Worm (Caenorhabditis elegans): ENCODE results near the gene T08D10.4.

Gene T08D10.4

DNA sequence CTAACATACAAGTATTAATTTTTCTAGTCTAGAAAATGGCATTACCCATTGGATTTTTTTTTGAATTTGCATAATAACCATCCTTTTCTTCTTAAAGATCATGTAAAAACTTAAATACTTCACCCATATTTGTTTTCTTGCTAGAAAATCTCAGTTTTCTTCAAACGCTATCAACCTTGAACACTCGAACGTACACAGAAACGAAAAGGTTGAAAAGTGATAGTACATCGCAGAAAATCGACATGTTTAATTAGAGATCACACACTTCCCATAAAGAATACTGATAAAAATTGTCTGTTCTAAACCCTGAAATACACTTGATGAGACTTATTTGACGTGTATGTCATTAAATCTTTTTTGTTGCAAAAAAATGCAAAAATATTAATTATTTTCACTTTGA lies 25.5 kb downstream of the T08D10.4 start, which contains the start of gene F55G7.4:
F55G7.4 (plus strand) TSS at position 301 of the 400 bp plus-strand sequence.
- TF ChIP-seq tra-4 (tag; optimal IDR thresholded peaks at IDR 0.05) (no peak), ets-7 (tag; optimal IDR thresholded peaks at IDR 0.05) (no peak), flt-1 (GFP tag; IDR thresholded peaks at IDR 0.05) (no peak), ceh-13 (GFP tag; optimal IDR thresholded peaks at IDR 0.05) (no peak), aly-1 (tag; optimal IDR thresholded peaks at IDR 0.05) (no peak)

DNA sequence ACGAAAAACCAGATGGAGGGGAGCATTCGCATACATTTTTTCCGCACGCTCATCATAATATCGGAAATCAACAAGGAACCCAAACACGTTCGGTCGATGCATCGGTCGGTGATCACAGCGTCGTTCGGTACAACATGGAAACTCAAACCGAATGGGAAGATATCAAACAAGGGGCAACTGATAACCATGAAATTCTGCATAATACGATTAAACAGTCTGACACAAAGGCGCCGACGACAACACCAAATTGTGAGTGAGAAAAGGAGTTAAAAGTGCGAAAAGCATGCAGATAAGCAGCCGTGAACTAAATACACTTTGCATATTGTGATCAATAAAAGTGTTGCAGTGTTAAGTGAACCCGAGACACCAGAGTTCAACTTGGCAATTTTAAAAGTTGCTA lies 27.9 kb downstream of the T08D10.4 start:
- TF ChIP-seq tbx-11 (GFP tag; IDR thresholded peaks at IDR 0.05): no peak
- TF ChIP-seq tra-4 (tag; optimal IDR thresholded peaks at IDR 0.05): no peak
- no peak for TF ChIP-seq aly-1 (tag; optimal IDR thresholded peaks at IDR 0.05)

- TF ChIP-seq sea-1 (GFP tag; conservative IDR thresholded peaks at IDR 0.05) (no peak), tra-4 (tag; optimal IDR thresholded peaks at IDR 0.05) (no peak), tbx-37 (GFP tag; conservative IDR thresholded peaks at IDR 0.05) (no peak), scrt-1 (GFP tag; IDR thresholded peaks at IDR 0.05) (no peak), pes-1 (GFP tag; IDR thresholded peaks at IDR 0.05) (no peak), B0310.2 (tag; optimal IDR thresholded peaks at IDR 0.05) (no peak), hmbx-1 (tag; optimal IDR thresholded peaks at IDR 0.05) (no peak), ceh-13 (GFP tag; optimal IDR thresholded peaks at IDR 0.05) (no peak), ama-1 (optimal IDR thresholded peaks at IDR 0.05) (no peak), aly-1 (tag; optimal IDR thresholded peaks at IDR 0.05) (no peak), F13C5.2 (tag; optimal IDR thresholded peaks at IDR 0.05) (no peak), flt-1 (GFP tag; IDR thresholded peaks at IDR 0.05) (no peak), hmg-4 (GFP tag; optimal IDR thresholded peaks at IDR 0.05) (no peak), ets-7 (tag; optimal IDR thresholded peaks at IDR 0.05) (no peak), hnd-1 (tag; optimal IDR thresholded peaks at IDR 0.05) (no peak), tbx-11 (GFP tag; IDR thresholded peaks at IDR 0.05) (no peak)
These were observed 29.0 kb downstream of the T08D10.4 start, which contains the start of gene F55G7.1 for ce11 chrX:11924158-11924557. F55G7.1 (plus strand) TSS chrX:11924433.

DNA sequence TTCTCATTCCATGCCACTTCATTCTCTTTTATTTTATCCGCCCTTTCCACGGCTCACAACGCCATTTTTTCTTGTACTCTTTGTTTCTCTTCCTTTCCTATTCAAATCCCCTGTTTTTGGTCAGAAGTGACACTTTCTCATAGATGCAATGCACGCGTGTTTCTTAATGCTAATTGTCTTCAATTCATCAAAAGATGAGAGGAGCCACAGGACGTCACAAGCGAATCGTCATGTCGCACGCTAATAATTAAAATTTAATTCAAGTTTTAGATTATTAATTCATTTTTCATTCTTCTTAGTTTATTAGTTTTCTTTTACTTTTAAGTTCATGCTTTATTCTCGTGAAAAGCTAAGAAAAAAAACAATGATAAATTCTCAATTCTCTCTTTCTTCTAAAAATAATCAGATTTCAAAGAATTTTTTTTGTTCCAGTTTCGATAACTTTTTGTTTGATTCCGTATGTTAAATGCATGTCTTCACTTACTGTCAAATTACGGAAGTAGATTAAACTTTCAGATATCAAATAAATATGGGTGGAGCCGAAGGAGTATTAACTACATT lies 32.3 kb downstream of the T08D10.4 start, which contains the start of gene Y62H9A.14:
Y62H9A.14 (plus strand) TSS at position 511 of the 561 bp plus-strand sequence.
- TF ChIP-seq tbx-37 (GFP tag; conservative IDR thresholded peaks at IDR 0.05): no peak
- no peak for TF ChIP-seq hmg-4 (GFP tag; optimal IDR thresholded peaks at IDR 0.05)
- TF ChIP-seq hmbx-1 (tag; optimal IDR thresholded peaks at IDR 0.05): no peak
- no peak for TF ChIP-seq tbx-11 (GFP tag; IDR thresholded peaks at IDR 0.05)
- no peak for TF ChIP-seq tra-4 (tag; optimal IDR thresholded peaks at IDR 0.05)
- TF ChIP-seq aly-1 (tag; optimal IDR thresholded peaks at IDR 0.05): no peak
- TF ChIP-seq ceh-36 (tag; optimal IDR thresholded peaks at IDR 0.05): no peak
- TF ChIP-seq scrt-1 (GFP tag; IDR thresholded peaks at IDR 0.05): no peak
- no peak for TF ChIP-seq flt-1 (GFP tag; IDR thresholded peaks at IDR 0.05)
- TF ChIP-seq ets-7 (tag; optimal IDR thresholded peaks at IDR 0.05): no peak
- TF ChIP-seq F13C5.2 (tag; optimal IDR thresholded peaks at IDR 0.05): no peak

ce11 chrX:11917994-11918393 lies 35.1 kb downstream of the T08D10.4 start, which contains the start of gene Y62H9A.16:
Y62H9A.16 (plus strand) TSS chrX:11918294.
- TF ChIP-seq flt-1 (GFP tag; IDR thresholded peaks at IDR 0.05) (no peak), scrt-1 (GFP tag; IDR thresholded peaks at IDR 0.05) (no peak), hmg-4 (GFP tag; optimal IDR thresholded peaks at IDR 0.05) (no peak), ets-7 (tag; optimal IDR thresholded peaks at IDR 0.05) (no peak), ceh-13 (GFP tag; optimal IDR thresholded peaks at IDR 0.05) (no peak), sea-1 (GFP tag; conservative IDR thresholded peaks at IDR 0.05) (no peak), F13C5.2 (tag; optimal IDR thresholded peaks at IDR 0.05) (no peak), ceh-36 (tag; optimal IDR thresholded peaks at IDR 0.05) (no peak), tra-4 (tag; optimal IDR thresholded peaks at IDR 0.05) (no peak)

DNA sequence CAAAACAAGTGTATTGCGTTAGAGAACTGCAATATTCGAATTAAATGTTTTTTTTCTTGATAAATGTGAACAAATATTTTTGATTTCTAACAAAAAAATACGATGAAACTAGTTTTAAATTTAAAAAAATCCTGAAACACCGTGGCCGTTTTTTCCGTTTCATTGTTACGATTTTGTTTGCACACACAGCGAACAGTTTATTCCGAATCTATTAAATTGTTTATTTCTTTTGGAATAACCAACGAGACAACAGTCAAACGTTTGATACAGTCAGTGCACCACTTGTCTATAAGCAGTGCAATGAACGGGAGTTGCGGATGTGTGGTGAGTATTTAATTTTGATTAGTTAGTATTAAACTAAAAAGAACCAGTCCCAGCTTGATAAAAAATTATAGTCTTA lies 36.4 kb downstream of the T08D10.4 start, which contains the start of gene Y62H9A.13:
Y62H9A.13 (plus strand) TSS at position 301 of the 400 bp plus-strand sequence.
- TF ChIP-seq ceh-13 (GFP tag; optimal IDR thresholded peaks at IDR 0.05) (no peak), tra-4 (tag; optimal IDR thresholded peaks at IDR 0.05) (no peak), tbx-11 (GFP tag; IDR thresholded peaks at IDR 0.05) (no peak), ama-1 (optimal IDR thresholded peaks at IDR 0.05) (no peak), hmg-4 (GFP tag; optimal IDR thresholded peaks at IDR 0.05) (no peak), sea-1 (GFP tag; conservative IDR thresholded peaks at IDR 0.05) (no peak), pes-1 (GFP tag; IDR thresholded peaks at IDR 0.05) (no peak), hmbx-1 (tag; optimal IDR thresholded peaks at IDR 0.05) (no peak), ets-7 (tag; optimal IDR thresholded peaks at IDR 0.05) (no peak), F13C5.2 (tag; optimal IDR thresholded peaks at IDR 0.05) (no peak), B0310.2 (tag; optimal IDR thresholded peaks at IDR 0.05) (no peak), ceh-36 (tag; optimal IDR thresholded peaks at IDR 0.05) (no peak), hnd-1 (tag; optimal IDR thresholded peaks at IDR 0.05) (no peak), flt-1 (GFP tag; IDR thresholded peaks at IDR 0.05) (no peak)

DNA sequence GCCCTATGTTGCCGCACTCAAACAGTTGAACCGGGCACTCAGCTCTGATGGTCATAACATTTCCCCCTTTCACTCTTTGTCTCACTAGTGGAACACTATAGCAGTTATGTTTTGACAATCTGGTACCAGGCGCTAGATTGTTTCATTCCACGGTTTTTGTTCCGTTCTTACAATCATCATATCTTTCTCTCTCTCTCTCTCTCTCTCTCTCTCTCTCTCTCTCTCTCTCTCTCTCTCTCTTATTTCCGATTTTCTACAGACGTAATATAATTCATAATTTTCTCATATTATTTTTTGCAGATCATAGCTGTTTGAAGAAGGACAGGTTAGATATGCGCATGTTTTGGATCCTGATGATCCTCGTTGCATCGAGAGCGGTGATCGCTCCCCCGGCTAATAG lies 39.3 kb downstream of the T08D10.4 start, which contains the start of gene Y62H9A.12:
Y62H9A.12 (plus strand) TSS at position 301 of the 400 bp plus-strand sequence.
- TF ChIP-seq tra-4 (tag; optimal IDR thresholded peaks at IDR 0.05): no peak
- no peak for TF ChIP-seq flt-1 (GFP tag; IDR thresholded peaks at IDR 0.05)
- TF ChIP-seq F13C5.2 (tag; optimal IDR thresholded peaks at IDR 0.05): no peak
- TF ChIP-seq scrt-1 (GFP tag; IDR thresholded peaks at IDR 0.05): no peak
- TF ChIP-seq ets-7 (tag; optimal IDR thresholded peaks at IDR 0.05): no peak
- no peak for TF ChIP-seq sea-1 (GFP tag; conservative IDR thresholded peaks at IDR 0.05)
- no peak for TF ChIP-seq tbx-11 (GFP tag; IDR thresholded peaks at IDR 0.05)
- TF ChIP-seq tbx-37 (GFP tag; conservative IDR thresholded peaks at IDR 0.05): no peak
- TF ChIP-seq ama-1 (optimal IDR thresholded peaks at IDR 0.05): no peak
- TF ChIP-seq ceh-36 (tag; optimal IDR thresholded peaks at IDR 0.05): no peak
- TF ChIP-seq pes-1 (GFP tag; IDR thresholded peaks at IDR 0.05): no peak
- no peak for TF ChIP-seq hmg-4 (GFP tag; optimal IDR thresholded peaks at IDR 0.05)
- TF ChIP-seq hnd-1 (tag; optimal IDR thresholded peaks at IDR 0.05): no peak
- no peak for TF ChIP-seq ceh-13 (GFP tag; optimal IDR thresholded peaks at IDR 0.05)
- TF ChIP-seq hmbx-1 (tag; optimal IDR thresholded peaks at IDR 0.05): no peak
- TF ChIP-seq aly-1 (tag; optimal IDR thresholded peaks at IDR 0.05): no peak
- no peak for TF ChIP-seq B0310.2 (tag; optimal IDR thresholded peaks at IDR 0.05)
